Worm (Caenorhabditis elegans): ENCODE results near the gene F35F11.2.

DNA sequence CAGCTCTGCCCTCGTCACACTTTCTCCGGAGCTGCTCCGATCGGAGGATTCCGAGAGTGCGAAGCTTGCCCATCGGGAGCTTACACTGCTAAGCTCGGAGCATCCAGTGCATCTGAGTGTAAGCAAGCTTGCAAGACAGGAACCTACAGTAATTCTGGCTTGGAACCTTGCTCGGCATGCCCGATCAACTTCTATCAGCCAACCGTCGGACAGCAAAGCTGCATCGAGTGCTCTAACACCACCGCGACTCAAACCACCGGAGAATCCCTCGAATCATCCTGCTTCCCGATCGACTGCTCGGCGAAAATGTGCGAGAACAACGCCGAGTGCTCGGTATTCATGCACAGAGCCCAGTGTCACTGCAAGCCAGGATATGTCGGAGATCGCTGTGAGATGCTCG lies 35.9 kb upstream of the F35F11.2 start:
- TF ChIP-seq ceh-82 (tag; optimal IDR thresholded peaks at IDR 0.05) = no peak
- TF ChIP-seq snpc-4 (tag; optimal IDR thresholded peaks at IDR 0.05) = no peak
